Fruit fly (Drosophila melanogaster): Measurements from ENCODE around the gene CG9147.

DNA sequence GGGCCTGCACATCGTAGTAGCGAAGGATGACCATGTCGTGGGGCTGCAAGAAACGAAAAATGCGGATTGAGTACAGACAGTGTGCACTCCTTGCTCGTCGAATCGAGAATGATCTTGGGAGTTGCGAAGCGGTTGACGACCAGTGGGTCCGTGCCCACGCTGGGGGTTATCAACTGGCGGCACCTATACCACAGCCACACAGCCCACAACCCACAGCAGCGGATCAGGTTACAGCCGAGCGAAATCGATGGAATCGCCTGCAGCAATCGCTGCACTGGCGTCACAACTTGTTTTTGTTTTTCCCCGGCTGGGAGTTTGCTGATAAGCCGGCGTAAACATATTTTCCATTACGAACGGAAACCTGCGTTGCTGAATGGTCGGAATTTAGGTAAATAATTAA, 20.3 kb upstream of the CG9147 start:
- no peak for TF ChIP-seq Hr96 (GFP tag; optimal IDR thresholded peaks at IDR 0.05)
- TF ChIP-seq toe (GFP tag; optimal IDR thresholded peaks at IDR 0.05): no peak
- TF ChIP-seq CG11617 (GFP tag; optimal IDR thresholded peaks at IDR 0.05): no peak
- no peak for TF ChIP-seq cic (GFP tag; optimal IDR thresholded peaks at IDR 0.05)
- TF ChIP-seq CG12768 (GFP tag; optimal IDR thresholded peaks at IDR 0.05): no peak
- TF ChIP-seq CG7045 (GFP tag; optimal IDR thresholded peaks at IDR 0.05): no peak
- TF ChIP-seq cnc (optimal IDR thresholded peaks at IDR 0.05): no peak
